Fruit fly (Drosophila melanogaster) whole organism, wandering third instar larva: ENCODE measurements around the gene CG10098.

Source experiments
- CG32264 ChIP-seq: fragments of 200-800 bp; sonication (Bioruptor generic); optimal IDR thresholded peaks from 2 replicates; lab custom pipeline; 2016; ENCODE audit warnings: missing biosample characterization, missing genetic modification characterization
- CrebA ChIP-seq: fragments of 200-800 bp; sonication (Bioruptor generic); optimal IDR thresholded peaks from 2 replicates; lab custom pipeline; 2016; ENCODE audit warnings: missing biosample characterization, mild to moderate bottlenecking, missing genetic modification characterization, borderline replicate concordance
- Hnf4 ChIP-seq: fragments of 200-800 bp; sonication (Bioruptor generic); optimal IDR thresholded peaks from 2 replicates; lab custom pipeline; 2016; ENCODE audit warnings: missing biosample characterization, mild to moderate bottlenecking, missing genetic modification characterization
- Jra ChIP-seq: sonication (Bioruptor generic); optimal IDR thresholded peaks from 2 replicates; lab custom pipeline; 2016; ENCODE audit warnings: missing biosample characterization, missing genetic modification characterization
- OdsH ChIP-seq: fragments of 200-800 bp; sonication (Bioruptor generic); optimal IDR thresholded peaks from 2 replicates; lab custom pipeline; 2016; ENCODE audit warnings: missing biosample characterization, mild to moderate bottlenecking, missing genetic modification characterization
- h ChIP-seq: fragments of 200-800 bp; sonication (Bioruptor generic); optimal IDR thresholded peaks from 3 replicates; lab custom pipeline; 2016; ENCODE audit warnings: missing biosample characterization, mild to moderate bottlenecking, missing genetic modification characterization
- jim ChIP-seq: fragments of 175-275, 200-325 bp; sonication (Bioruptor generic); optimal IDR thresholded peaks from 2 replicates; lab custom pipeline; 2016; ENCODE audit warnings: missing biosample characterization, mild to moderate bottlenecking, missing genetic modification characterization
- pan ChIP-seq: fragments of >200 bp; optimal IDR thresholded peaks from 2 replicates; lab custom pipeline; 2017
- tai ChIP-seq: sonication (Bioruptor generic); optimal IDR thresholded peaks from 2 replicates; lab custom pipeline; 2016; ENCODE audit warnings: missing biosample characterization, missing genetic modification characterization
- usp ChIP-seq: fragments of >200 bp; optimal IDR thresholded peaks from 2 replicates; lab custom pipeline; 2017; ENCODE audit warnings: missing biosample characterization, missing genetic modification characterization
- woc ChIP-seq: sonication (Bioruptor generic); optimal IDR thresholded peaks from 2 replicates; lab custom pipeline; 2016; ENCODE audit warnings: missing biosample characterization, mild to moderate bottlenecking, missing genetic modification characterization

- TF ChIP-seq h (GFP tag; lab: Kevin White, UChicago) (no peak), woc (GFP tag; lab: Kevin White, UChicago) (no peak), CrebA (GFP tag; lab: Kevin White, UChicago) (no peak), pan (no peak), tai (GFP tag; lab: Kevin White, UChicago) (no peak), OdsH (no peak), Hnf4 (GFP tag; lab: Kevin White, UChicago) (peak; percentile 13), jim (GFP tag; lab: Kevin White, UChicago) (no peak), Jra (GFP tag; lab: Kevin White, UChicago) (peak; percentile 30), CG32264 (GFP tag; lab: Kevin White, UChicago) (no peak), usp (no peak)
These were observed 35.4 kb upstream of the CG10098 start for dm6 chr3R:7088837-7089361.
